Worm (Caenorhabditis elegans) whole organism, L4 larva: ENCODE results near the gene T22F3.2.

Experiments used
- T20F7.1 ChIP-seq: fragments of 200-800 bp; sonication (Bioruptor generic); optimal IDR thresholded peaks from 2 replicates; lab custom pipeline; 2018; ENCODE audit warnings: mild to moderate bottlenecking, missing genetic modification characterization, missing compliant biosample characterization
- T26A8.4 ChIP-seq: fragments of 200-800 bp; sonication (Bioruptor generic); IDR thresholded peaks from 2 replicates; pipeline ENCODE4 v1.3.6; 2022; ENCODE audit warnings: missing genetic modification characterization, missing compliant biosample characterization
- Y105C5A.15 ChIP-seq: fragments of 200-800 bp; sonication (Bioruptor generic); IDR thresholded peaks from 2 replicates; pipeline ENCODE4 v1.3.6; 2022; ENCODE audit warnings: missing genetic modification characterization, missing compliant biosample characterization
- ceh-28 ChIP-seq: fragments of 150-350 bp; optimal IDR thresholded peaks from 2 replicates; lab custom pipeline; 2014; ENCODE audit warnings: missing biosample characterization, missing genetic modification reagents, missing genetic modification characterization
- ceh-32 ChIP-seq: sonication (generic microtip); optimal IDR thresholded peaks from 2 replicates; lab custom pipeline; 2016; ENCODE audit warnings: mild to moderate bottlenecking, missing genetic modification characterization, missing compliant biosample characterization; ENCODE audit not compliant: poor library complexity
- ceh-82 ChIP-seq: sonication (generic microtip); optimal IDR thresholded peaks from 2 replicates; lab custom pipeline; 2017; ENCODE audit warnings: missing biosample characterization, missing genetic modification characterization
- daf-12 ChIP-seq: fragments of 150-350 bp; optimal IDR thresholded peaks from 2 replicates; lab custom pipeline; 2014; ENCODE audit warnings: missing biosample characterization, missing genetic modification reagents, missing genetic modification characterization
- daf-19 ChIP-seq: fragments of 200-800 bp; sonication (Bioruptor generic); conservative IDR thresholded peaks from 2 replicates; pipeline ENCODE4 v1.3.6; 2022; ENCODE audit warnings: missing genetic modification characterization, missing compliant biosample characterization
- daf-8 ChIP-seq: fragments of 200-800 bp; sonication (Bioruptor generic); IDR thresholded peaks from 2 replicates; pipeline ENCODE4 v1.3.6; 2022; ENCODE audit warnings: missing genetic modification characterization, missing compliant biosample characterization
- dmd-8 ChIP-seq: fragments of 200-800 bp; sonication (Bioruptor generic); IDR thresholded peaks from 2 replicates; pipeline ENCODE4 v1.3.6; 2022; ENCODE audit warnings: missing genetic modification characterization, missing compliant biosample characterization
- dpl-1 ChIP-seq: fragments of 150-350 bp; optimal IDR thresholded peaks from 2 replicates; lab custom pipeline; 2014; ENCODE audit warnings: missing biosample characterization, missing genetic modification reagents, missing genetic modification characterization
- egl-27 ChIP-seq: sonication (generic microtip); optimal IDR thresholded peaks from 3 replicates; lab custom pipeline; 2017; ENCODE audit warnings: missing biosample characterization, missing genetic modification reagents, missing genetic modification characterization
- egl-43 ChIP-seq: fragments of 200-800 bp; sonication (Bioruptor generic); IDR thresholded peaks from 2 replicates; pipeline ENCODE4 v1.3.6; 2022; ENCODE audit warnings: missing genetic modification reagents, missing genetic modification characterization, missing compliant biosample characterization
- fkh-10 ChIP-seq: fragments of 150-350 bp; optimal IDR thresholded peaks from 2 replicates; lab custom pipeline; 2014; ENCODE audit warnings: missing biosample characterization, missing genetic modification reagents, missing genetic modification characterization
- hlh-11 ChIP-seq: fragments of 200-800 bp; sonication (Bioruptor generic); optimal IDR thresholded peaks from 2 replicates; lab custom pipeline; 2018; ENCODE audit warnings: mild to moderate bottlenecking, missing genetic modification characterization, missing compliant biosample characterization
- lin-15B ChIP-seq: fragments of 150-350 bp; sonication (generic microtip); optimal IDR thresholded peaks from 3 replicates; lab custom pipeline; 2014; ENCODE audit warnings: missing biosample characterization, missing genetic modification characterization
- lin-38 ChIP-seq: fragments of 200-800 bp; sonication (Bioruptor generic); IDR thresholded peaks from 2 replicates; pipeline ENCODE4 v1.3.6; 2022; ENCODE audit warnings: missing genetic modification reagents, missing genetic modification characterization, missing compliant biosample characterization
- lin-39 ChIP-seq: fragments of 150-350 bp; optimal IDR thresholded peaks from 2 replicates; lab custom pipeline; 2014; ENCODE audit warnings: missing biosample characterization, missing genetic modification reagents, missing genetic modification characterization
- lir-3 ChIP-seq: sonication (generic microtip); optimal IDR thresholded peaks from 2 replicates; lab custom pipeline; 2016; ENCODE audit warnings: mild to moderate bottlenecking, missing genetic modification characterization, missing compliant biosample characterization
- madf-9 ChIP-seq: fragments of 200-800 bp; sonication (Bioruptor generic); conservative IDR thresholded peaks from 2 replicates; pipeline ENCODE4 v1.3.6; 2022; ENCODE audit warnings: missing genetic modification reagents, missing genetic modification characterization, missing compliant biosample characterization
- mdl-1 ChIP-seq, 2 experiments: fragments of 150-350 bp in 1 of 2; sonication (generic microtip) in 1 of 2; optimal IDR thresholded peaks; 2 replicates each; lab custom pipeline; 2014 to 2017; ENCODE audit warnings: missing biosample characterization in 2 of 2, missing genetic modification characterization in 2 of 2
- mep-1 ChIP-seq: fragments of 150-350 bp; sonication (generic microtip); optimal IDR thresholded peaks from 3 replicates; lab custom pipeline; 2014; ENCODE audit warnings: missing biosample characterization, missing genetic modification characterization
- mes-2 ChIP-seq: sonication (generic microtip); optimal IDR thresholded peaks from 2 replicates; lab custom pipeline; 2016; ENCODE audit warnings: missing genotype, mild to moderate bottlenecking, missing genetic modification characterization, missing compliant biosample characterization; ENCODE audit not compliant: poor library complexity, severe bottlenecking
- nhr-111 ChIP-seq: fragments of 200-800 bp; sonication (Bioruptor generic); optimal IDR thresholded peaks from 2 replicates; lab custom pipeline; 2018; ENCODE audit warnings: mild to moderate bottlenecking, missing genetic modification characterization, missing compliant biosample characterization
- nhr-25 ChIP-seq: sonication (generic microtip); optimal IDR thresholded peaks from 2 replicates; lab custom pipeline; 2017; ENCODE audit warnings: missing genetic modification characterization, mild to moderate bottlenecking, missing compliant biosample characterization, antibody characterized with exemption, moderate library complexity, borderline replicate concordance; ENCODE audit not compliant: insufficient read depth
- nhr-28 ChIP-seq: fragments of 150-350 bp; optimal IDR thresholded peaks from 2 replicates; lab custom pipeline; 2014; ENCODE audit warnings: missing biosample characterization, missing genetic modification characterization
- nhr-48 ChIP-seq: sonication (generic microtip); optimal IDR thresholded peaks from 2 replicates; lab custom pipeline; 2016; ENCODE audit warnings: mild to moderate bottlenecking, missing genetic modification characterization, missing compliant biosample characterization
- nhr-6 ChIP-seq: fragments of 150-350 bp; optimal IDR thresholded peaks from 2 replicates; lab custom pipeline; 2014; ENCODE audit warnings: missing biosample characterization, missing genetic modification characterization
- nhr-77 ChIP-seq: fragments of 150-350 bp; optimal IDR thresholded peaks from 2 replicates; lab custom pipeline; 2014; ENCODE audit warnings: missing biosample characterization, missing genetic modification characterization
- php-3 ChIP-seq: fragments of 200-800 bp; sonication (Bioruptor generic); IDR thresholded peaks from 2 replicates; pipeline ENCODE4 v1.3.6; 2022; ENCODE audit warnings: missing genetic modification reagents, missing genetic modification characterization, missing compliant biosample characterization
- pqm-1 ChIP-seq: sonication (generic microtip); optimal IDR thresholded peaks from 2 replicates; lab custom pipeline; 2017; ENCODE audit warnings: missing biosample characterization, missing genetic modification characterization
- sdz-12 ChIP-seq: fragments of 200-800 bp; sonication (Bioruptor generic); optimal IDR thresholded peaks from 2 replicates; lab custom pipeline; 2018; ENCODE audit warnings: mild to moderate bottlenecking, missing genetic modification characterization, missing compliant biosample characterization
- set-16 ChIP-seq: fragments of 200-800 bp; sonication (Bioruptor generic); IDR thresholded peaks from 2 replicates; pipeline ENCODE4 v1.3.6; 2022; ENCODE audit warnings: missing genetic modification reagents, missing genetic modification characterization, missing compliant biosample characterization
- snpc-4 ChIP-seq: fragments of 150-350 bp; optimal IDR thresholded peaks from 2 replicates; lab custom pipeline; 2014; ENCODE audit warnings: missing biosample characterization, missing genetic modification characterization
- spr-3 ChIP-seq: fragments of 200-800 bp; sonication (Bioruptor generic); optimal IDR thresholded peaks from 2 replicates; lab custom pipeline; 2018; ENCODE audit warnings: mild to moderate bottlenecking, missing genetic modification characterization, missing compliant biosample characterization
- tra-1 ChIP-seq: fragments of 200-800 bp; sonication (Bioruptor generic); IDR thresholded peaks from 2 replicates; pipeline ENCODE4 v1.3.6; 2022; ENCODE audit warnings: missing genetic modification reagents, missing genetic modification characterization, missing compliant biosample characterization
- unc-130 ChIP-seq: sonication (generic microtip); optimal IDR thresholded peaks from 2 replicates; lab custom pipeline; 2016; ENCODE audit warnings: missing genetic modification reagents, missing genetic modification characterization, missing compliant biosample characterization
- unc-39 ChIP-seq: sonication (generic microtip); optimal IDR thresholded peaks from 2 replicates; lab custom pipeline; 2017; ENCODE audit warnings: missing biosample characterization, missing genetic modification characterization
- unc-62 ChIP-seq, 3 experiments: fragments of 150-350 bp in 1 of 3; sonication (generic microtip); optimal IDR thresholded peaks in 2 of 3; peaks in 1 of 3; 1 replicate in 1 of 3; 2 replicates in 2 of 3; lab custom pipeline; 2014 to 2017; ENCODE audit warnings: missing biosample characterization in 3 of 3, missing genetic modification characterization in 3 of 3, missing genetic modification reagents in 3 of 3, missing genotype in 1 of 3
- zfp-3 ChIP-seq: fragments of 200-800 bp; sonication (Bioruptor generic); conservative IDR thresholded peaks from 2 replicates; pipeline ENCODE4 v1.3.6; 2022; ENCODE audit warnings: missing genetic modification reagents, missing genetic modification characterization, missing compliant biosample characterization
- ztf-11 ChIP-seq: fragments of 150-350 bp; optimal IDR thresholded peaks from 2 replicates; lab custom pipeline; 2014; ENCODE audit warnings: missing biosample characterization, missing genetic modification characterization

Gene T22F3.2

ce11 chrV:3548798-3549197 is 37.6 kb upstream of the T22F3.2 start, which contains the start of gene srw-130:
srw-130 (minus strand) TSS chrV:3548898.
- no peak for TF ChIP-seq zfp-3 (GFP tag; lab: Robert Waterston, UW)
- TF ChIP-seq dmd-8 (GFP tag; lab: Robert Waterston, UW) = no peak
- TF ChIP-seq T26A8.4 (GFP tag; lab: Robert Waterston, UW) = no peak
- no peak for TF ChIP-seq mdl-1 (tag; optimal IDR thresholded peaks at IDR 0.05; lab: Kevin White, UChicago)
- TF ChIP-seq lin-39 = no peak
- no peak for TF ChIP-seq nhr-6 (tag; lab: Kevin White, UChicago)
- TF ChIP-seq ceh-82 (tag; lab: Kevin White, UChicago) = no peak
- TF ChIP-seq mes-2 (tag; lab: Kevin White, UChicago) = no peak
- TF ChIP-seq madf-9 (GFP tag; lab: Robert Waterston, UW) = no peak
- TF ChIP-seq, all 104 proteins: peak for 0

DNA sequence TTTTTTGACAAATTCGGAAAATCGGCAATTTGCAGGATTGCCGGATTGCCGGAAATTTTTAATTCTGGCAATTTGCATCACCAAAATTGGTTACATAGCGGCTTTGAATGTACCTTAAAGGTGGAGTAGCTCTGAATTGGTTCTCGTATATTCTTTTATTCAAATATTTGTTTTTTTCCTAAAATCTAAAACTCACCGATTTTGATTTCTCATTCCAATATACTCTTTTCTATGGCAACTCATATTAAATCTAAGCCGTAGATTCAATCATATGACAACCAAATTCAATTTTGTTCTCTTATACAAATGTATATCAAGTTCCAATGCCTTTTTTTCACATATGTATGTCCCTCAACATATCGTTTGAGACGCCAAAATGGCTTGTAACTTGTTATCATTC is 36.9 kb upstream of the T22F3.2 start, which contains the start of gene sri-21:
sri-21 (plus strand) TSS at position 301 of the 400 bp plus-strand sequence.
- no peak for TF ChIP-seq ztf-11
- TF ChIP-seq, all 104 proteins: peak for 0

ce11 chrV:3551765-3552164 is 34.7 kb upstream of the T22F3.2 start, which contains the start of gene grl-28:
grl-28 (minus strand) TSS chrV:3551865.
- TF ChIP-seq egl-27 (tag; lab: Kevin White, UChicago) (no peak), tra-1 (GFP tag; lab: Robert Waterston, UW) (no peak), ceh-32 (no peak), fkh-10 (GFP tag; lab: Kevin White, UChicago) (no peak)
- TF ChIP-seq, all 104 proteins: peak for 0

DNA sequence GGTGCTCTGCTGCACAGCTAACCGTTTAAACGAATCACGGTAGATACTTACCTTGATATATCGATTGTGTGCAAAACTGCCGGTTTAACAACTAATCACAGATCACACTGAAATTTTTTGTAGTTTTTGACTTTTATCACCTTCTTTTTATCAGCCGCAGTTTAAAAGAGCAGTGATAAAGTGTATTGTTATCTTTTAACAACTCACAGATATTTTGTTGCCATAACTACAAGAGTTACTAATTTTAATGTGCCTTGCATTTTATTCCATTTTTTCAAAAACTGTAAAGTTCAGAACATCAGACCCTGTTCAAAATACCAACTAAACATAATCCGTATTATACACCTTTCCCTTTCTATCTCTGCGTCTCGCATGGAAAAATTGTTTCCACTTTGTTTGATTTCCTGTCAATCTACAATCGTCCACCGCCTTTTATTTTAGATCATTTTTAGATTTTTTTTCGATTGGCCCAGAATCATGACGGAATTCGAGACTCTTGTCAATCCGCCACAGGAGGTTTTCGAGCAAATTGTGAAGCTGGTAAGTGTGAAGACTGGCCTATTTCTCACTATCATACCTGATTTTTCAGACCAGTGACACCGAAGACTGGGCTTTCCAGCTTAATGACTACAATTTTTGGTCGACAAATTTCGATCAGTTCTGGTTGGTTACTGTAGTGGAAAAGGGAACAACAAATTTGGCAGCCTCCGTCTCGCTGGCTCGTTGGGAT is 33.5 kb upstream of the T22F3.2 start, which contains the start of gene T24A6.20:
T24A6.20 (plus strand) TSS at position 395 of the 730 bp plus-strand sequence.
- TF ChIP-seq T20F7.1 (GFP tag; lab: Kevin White, UChicago) = no peak
- TF ChIP-seq nhr-111 (GFP tag; lab: Kevin White, UChicago) = no peak
- no peak for TF ChIP-seq ceh-82 (tag; lab: Kevin White, UChicago)
- TF ChIP-seq nhr-28 = peak; percentile 79
- peak; percentile 16 for TF ChIP-seq pqm-1
- no peak for TF ChIP-seq mep-1
- no peak for TF ChIP-seq daf-12 (tag; lab: Kevin White, UChicago)
- no peak for TF ChIP-seq daf-8 (GFP tag; lab: Robert Waterston, UW)
- 0 out of 2 replicates have a peak, but pooled peaks have one; percentile 45 for TF ChIP-seq php-3 (GFP tag; lab: Robert Waterston, UW)
- peak in 1 of 2 experiments; percentile 69 for TF ChIP-seq unc-62 (GFP tag; optimal IDR thresholded peaks at IDR 0.05 in 1 of 2; lab: Kevin White, UChicago)
- no peak for TF ChIP-seq unc-62 (tag; optimal IDR thresholded peaks at IDR 0.05; lab: Kevin White, UChicago)
- TF ChIP-seq sdz-12 = no peak
- TF ChIP-seq, all 104 proteins: peak for 4

DNA sequence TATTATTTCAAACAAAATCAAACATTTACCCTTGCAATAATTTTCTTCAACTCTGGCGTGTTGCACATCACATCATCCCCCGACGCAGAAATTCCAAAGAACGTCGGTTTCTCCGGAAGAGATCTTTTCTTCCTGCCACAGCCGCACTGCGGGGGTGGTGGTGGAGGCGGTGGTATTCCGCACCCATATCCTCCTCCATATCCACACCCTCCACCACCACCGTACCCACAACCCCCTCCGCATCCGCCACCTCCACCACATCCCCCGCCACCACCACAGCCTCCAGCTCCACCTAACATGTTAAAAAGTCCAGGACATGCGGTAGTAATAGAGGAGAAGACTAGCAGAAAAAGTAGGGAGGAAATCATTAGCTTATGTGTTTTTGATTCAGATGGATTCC is 31.6 kb upstream of the T22F3.2 start, which contains the start of gene grl-29:
grl-29 (minus strand) TSS at position 368 of the 400 bp plus-strand sequence.
- TF ChIP-seq unc-130 (GFP tag; lab: Kevin White, UChicago) (no peak), egl-43 (peak; percentile 70), set-16 (peak; percentile 88; the same call in 1 of the 2 replicates)

- TF ChIP-seq nhr-77 (tag; lab: Kevin White, UChicago) (no peak), nhr-48 (tag; lab: Kevin White, UChicago) (no peak), nhr-25 (tag; lab: Kevin White, UChicago) (no peak), lir-3 (tag; lab: Kevin White, UChicago) (no peak), dpl-1 (no peak), snpc-4 (tag; lab: Kevin White, UChicago) (no peak), daf-19 (GFP tag; lab: Robert Waterston, UW) (no peak), lin-15B (tag; lab: Kevin White, UChicago) (no peak), hlh-11 (tag; lab: Kevin White, UChicago) (no peak), Y105C5A.15 (GFP tag; lab: Robert Waterston, UW) (no peak), ceh-28 (tag; lab: Kevin White, UChicago) (no peak), spr-3 (GFP tag; lab: Kevin White, UChicago) (no peak), unc-39 (tag; lab: Kevin White, UChicago) (no peak), lin-38 (no peak)
Measured at ce11 chrV:3555986-3556385, 30.5 kb upstream of the T22F3.2 start, which contains the start of gene grl-30. grl-30 (plus strand) TSS chrV:3556286.
